Worm (Caenorhabditis elegans) whole organism, midembryonic: ENCODE results near the gene cal-7.

Source experiments
- T22C8.4 ChIP-seq: fragments of 200-800 bp; sonication (Bioruptor generic); IDR thresholded peaks from 2 replicates; pipeline ENCODE4 v1.3.6; 2022; ENCODE audit warnings: missing genetic modification characterization, missing compliant biosample characterization
- cog-1 ChIP-seq: sonication (generic microtip); optimal IDR thresholded peaks from 2 replicates; lab custom pipeline; 2016; ENCODE audit warnings: missing genetic modification characterization, missing compliant biosample characterization
- flt-1 ChIP-seq: fragments of 200-800 bp; sonication (Bioruptor generic); IDR thresholded peaks from 2 replicates; pipeline ENCODE4 v1.3.6; 2022; ENCODE audit warnings: missing genetic modification characterization, missing compliant biosample characterization
- klf-2 ChIP-seq: fragments of 200-800 bp; sonication (Bioruptor generic); conservative IDR thresholded peaks from 2 replicates; pipeline ENCODE4 v1.3.6; 2022; ENCODE audit warnings: missing genetic modification reagents, missing genetic modification characterization, missing compliant biosample characterization
- med-1 ChIP-seq: sonication (generic microtip); optimal IDR thresholded peaks from 2 replicates; lab custom pipeline; 2017; ENCODE audit warnings: missing genetic modification characterization, mild to moderate bottlenecking, missing compliant biosample characterization, antibody characterized with exemption, missing genetic modification reagents; ENCODE audit not compliant: insufficient read depth
- ref-1 ChIP-seq: fragments of 200-800 bp; sonication (Bioruptor generic); conservative IDR thresholded peaks from 2 replicates; pipeline ENCODE4 v1.3.6; 2022; ENCODE audit warnings: missing genetic modification reagents, missing genetic modification characterization, missing compliant biosample characterization
- tab-1 ChIP-seq: fragments of 200-800 bp; sonication (Bioruptor generic); IDR thresholded peaks from 2 replicates; pipeline ENCODE4 v1.3.6; 2022; ENCODE audit warnings: missing genetic modification characterization, missing compliant biosample characterization
- ztf-23 ChIP-seq: fragments of 200-800 bp; sonication (Bioruptor generic); IDR thresholded peaks from 2 replicates; pipeline ENCODE4 v1.3.6; 2022; ENCODE audit warnings: missing genetic modification reagents, missing genetic modification characterization, missing compliant biosample characterization
- ztf-29 ChIP-seq: fragments of 200-800 bp; sonication (Bioruptor generic); IDR thresholded peaks from 2 replicates; pipeline ENCODE4 v1.3.6; 2022; ENCODE audit warnings: missing genetic modification reagents, missing genetic modification characterization, missing compliant biosample characterization

The cal-7 gene

DNA sequence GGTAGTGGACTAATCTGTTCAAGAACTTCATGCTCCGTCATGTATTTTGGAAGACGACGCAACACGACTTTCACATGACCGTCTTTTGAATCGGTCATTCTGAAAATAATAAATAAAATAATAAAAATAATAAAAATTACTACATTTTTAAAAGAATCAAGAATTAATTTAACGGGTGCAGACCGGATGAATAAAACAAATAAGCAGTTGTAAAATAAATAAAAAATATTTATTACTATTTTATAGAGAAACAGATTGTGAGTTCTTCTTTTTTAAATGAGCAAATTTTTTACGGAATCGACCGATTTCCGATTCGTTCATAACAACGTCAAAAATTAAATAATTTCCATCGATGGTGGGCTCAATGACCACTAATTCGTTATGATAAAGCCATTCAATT, 43.7 kb downstream of the cal-7 start, which contains the start of gene smg-4:
smg-4 (minus strand) TSS at position 101 of the 400 bp plus-strand sequence.
- TF ChIP-seq klf-2: no peak
- no peak for TF ChIP-seq cog-1 (tag; lab: Kevin White, UChicago)
- no peak for TF ChIP-seq ztf-23 (GFP tag; lab: Robert Waterston, UW)

DNA sequence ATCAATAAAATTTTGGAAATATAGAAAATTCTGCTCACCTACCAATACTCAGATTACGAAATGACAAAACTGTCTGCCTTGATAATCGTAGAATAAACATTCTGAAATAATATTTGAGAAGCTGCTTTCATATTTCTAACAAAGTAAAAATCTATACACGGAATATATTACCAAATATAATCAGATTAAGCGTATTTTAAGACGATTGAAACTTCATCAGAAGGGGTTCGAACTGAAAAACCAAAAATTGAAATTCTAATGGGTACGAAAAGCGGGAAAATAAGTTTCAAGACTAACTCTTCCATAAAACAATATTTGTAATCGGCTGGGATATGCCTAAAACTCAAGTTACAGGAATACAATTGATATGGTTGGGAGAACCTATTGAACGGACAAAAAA, 45.5 kb downstream of the cal-7 start, which contains the start of gene F46B6.4:
F46B6.4 (minus strand) TSS at position 101 of the 400 bp plus-strand sequence.
- no peak for TF ChIP-seq ztf-23 (GFP tag; lab: Robert Waterston, UW)
- TF ChIP-seq ztf-29 (GFP tag; lab: Robert Waterston, UW): no peak
- TF ChIP-seq tab-1 (GFP tag; lab: Robert Waterston, UW): no peak
- TF ChIP-seq cog-1 (tag; lab: Kevin White, UChicago): no peak
- no peak for TF ChIP-seq T22C8.4 (GFP tag; lab: Robert Waterston, UW)
- no peak for TF ChIP-seq flt-1 (GFP tag; lab: Robert Waterston, UW)
- TF ChIP-seq med-1 (GFP tag; lab: Kevin White, UChicago): no peak
- TF ChIP-seq ref-1 (GFP tag; lab: Robert Waterston, UW): no peak
- no peak for TF ChIP-seq klf-2

DNA sequence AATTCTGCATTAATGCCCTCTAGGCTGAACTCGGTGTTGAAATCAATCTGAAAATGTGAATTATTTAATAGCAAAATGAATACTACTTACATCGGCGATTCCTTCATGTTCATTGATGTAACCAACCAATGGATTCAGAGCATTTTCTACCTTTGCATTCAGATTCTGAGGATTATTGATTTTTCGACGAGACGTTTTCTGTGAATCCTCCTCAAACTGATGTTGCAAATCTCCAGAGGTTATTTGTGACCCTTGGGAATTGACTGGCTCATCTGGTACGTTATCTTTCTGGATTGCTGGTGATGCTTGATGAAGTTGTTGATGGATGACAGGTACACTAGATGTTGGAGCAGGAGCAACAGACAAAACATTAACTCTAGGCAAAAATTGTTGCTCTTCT, 48.1 kb downstream of the cal-7 start:
- peak; percentile 30; the same call in 1 of the 2 replicates for TF ChIP-seq T22C8.4 (GFP tag; lab: Robert Waterston, UW)
- no peak for TF ChIP-seq cog-1 (tag; lab: Kevin White, UChicago)
- no peak for TF ChIP-seq tab-1 (GFP tag; lab: Robert Waterston, UW)

DNA sequence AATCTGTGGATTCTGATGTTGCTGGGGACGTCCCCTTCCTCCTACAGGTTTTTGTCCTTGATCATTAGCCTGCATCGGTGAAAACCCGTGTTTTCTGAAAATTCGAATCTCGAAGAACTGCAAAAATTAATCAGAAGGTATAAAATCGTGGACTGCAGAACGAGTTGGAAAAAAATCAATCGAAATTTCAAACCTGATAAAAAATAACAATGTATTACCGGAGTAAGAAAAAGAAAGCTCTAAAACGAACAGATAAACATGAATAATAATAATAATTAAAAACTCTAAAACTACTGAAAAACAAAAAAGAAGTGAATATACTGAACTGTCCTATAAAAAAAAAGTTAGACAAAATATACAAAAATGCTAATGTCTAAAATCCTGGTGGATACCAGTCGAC, 49.1 kb downstream of the cal-7 start, which contains the start of gene F46B6.5:
F46B6.5 (minus strand) TSS at position 101 of the 400 bp plus-strand sequence.
- TF ChIP-seq ztf-29 (GFP tag; lab: Robert Waterston, UW): no peak
- no peak for TF ChIP-seq flt-1 (GFP tag; lab: Robert Waterston, UW)
- TF ChIP-seq klf-2: no peak
- no peak for TF ChIP-seq ref-1 (GFP tag; lab: Robert Waterston, UW)
- no peak for TF ChIP-seq med-1 (GFP tag; lab: Kevin White, UChicago)
- TF ChIP-seq tab-1 (GFP tag; lab: Robert Waterston, UW): no peak
- TF ChIP-seq ztf-23 (GFP tag; lab: Robert Waterston, UW): no peak
- no peak for TF ChIP-seq T22C8.4 (GFP tag; lab: Robert Waterston, UW)
- no peak for TF ChIP-seq cog-1 (tag; lab: Kevin White, UChicago)

DNA sequence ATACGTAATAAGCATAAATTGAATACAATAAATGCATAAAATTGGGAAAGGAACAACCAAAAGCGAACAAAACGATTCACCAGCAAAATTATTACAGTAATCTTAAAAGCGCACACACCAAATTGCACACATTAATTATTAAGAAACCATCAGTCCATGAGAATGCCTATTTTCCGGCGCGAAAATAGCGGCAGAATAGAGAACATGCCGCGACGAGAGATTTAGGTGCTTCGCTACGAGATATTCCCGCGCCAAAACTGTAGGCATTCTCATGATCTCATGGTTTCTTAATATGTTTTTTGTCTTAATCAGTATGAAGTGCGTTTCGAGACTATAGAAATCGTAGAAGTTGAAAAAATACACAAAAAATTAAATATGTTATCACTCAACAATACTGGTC, 50.3 kb downstream of the cal-7 start:
- TF ChIP-seq med-1 (GFP tag; lab: Kevin White, UChicago) (no peak), ref-1 (GFP tag; lab: Robert Waterston, UW) (no peak), T22C8.4 (GFP tag; lab: Robert Waterston, UW) (no peak), ztf-29 (GFP tag; lab: Robert Waterston, UW) (no peak), cog-1 (tag; lab: Kevin White, UChicago) (no peak), klf-2 (no peak), ztf-23 (GFP tag; lab: Robert Waterston, UW) (no peak)
